Worm (Caenorhabditis elegans) whole organism, L3 larva: ENCODE results near the gene ndx-3.

Source experiments
- ama-1 ChIP-seq: fragments of 150-350 bp; optimal IDR thresholded peaks from 2 replicates; lab custom pipeline; 2018
- egl-27 ChIP-seq: sonication (generic microtip); optimal IDR thresholded peaks from 4 replicates; lab custom pipeline; 2017; ENCODE audit warnings: missing biosample characterization, missing genetic modification reagents, missing genetic modification characterization
- elt-1 ChIP-seq: fragments of 150-350 bp; optimal IDR thresholded peaks from 2 replicates; lab custom pipeline; 2014; ENCODE audit warnings: missing biosample characterization, missing genetic modification characterization
- eor-1 ChIP-seq, 2 experiments: fragments of 150-350 bp; optimal IDR thresholded peaks; 2 replicates each; lab custom pipeline; 2014 to 2018; ENCODE audit warnings: missing biosample characterization in 2 of 2, missing genetic modification characterization in 2 of 2
- nhr-11 ChIP-seq: fragments of 150-350 bp; optimal IDR thresholded peaks from 2 replicates; lab custom pipeline; 2014; ENCODE audit warnings: missing biosample characterization, missing genetic modification characterization
- snpc-4 ChIP-seq: fragments of 150-350 bp; optimal IDR thresholded peaks from 2 replicates; lab custom pipeline; 2014; ENCODE audit warnings: missing biosample characterization, missing genetic modification characterization

DNA sequence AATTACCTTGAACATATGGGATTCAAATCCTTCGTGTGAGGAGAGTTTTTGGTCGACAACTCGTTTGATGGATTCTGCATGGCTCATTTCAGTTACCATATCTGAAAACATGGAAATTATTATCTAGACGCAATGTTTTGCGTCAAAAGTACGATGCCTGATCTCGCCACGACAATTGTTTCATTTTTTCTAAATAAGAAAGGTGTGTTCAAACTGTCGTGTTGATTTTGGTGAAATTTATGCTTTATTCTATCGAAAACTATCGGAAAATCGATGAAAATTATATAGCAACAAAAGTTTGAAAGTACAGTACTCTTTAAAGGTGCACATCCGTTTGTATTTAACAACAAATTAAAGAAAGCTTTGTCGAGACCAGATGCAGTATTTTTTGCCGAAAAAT lies 12.3 kb upstream of the ndx-3 start, which contains the start of gene cblc-1:
- TF ChIP-seq snpc-4 (no peak), eor-1 (tag; optimal IDR thresholded peaks at IDR 0.05; lab: Kevin White, UChicago) (no peak), ama-1 (no peak), elt-1 (no peak), nhr-11 (tag; lab: Kevin White, UChicago) (no peak), egl-27 (tag; lab: Kevin White, UChicago) (no peak)
